Fruit fly (Drosophila melanogaster): Measurements from ENCODE around the gene CG13284.

The CG13284 gene

dm6 chr2L:16815989-16816749 lies 32.3 kb downstream of the CG13284 start, which contains the start of gene mdy (continued):
- TF ChIP-seq BtbVII (GFP tag; optimal IDR thresholded peaks at IDR 0.05) (no peak), dm (GFP tag; optimal IDR thresholded peaks at IDR 0.05) (no peak), CG7786 (GFP tag; optimal IDR thresholded peaks at IDR 0.05) (peak; percentile 46), CG11085 (GFP tag; IDR thresholded peaks at IDR 0.05) (no peak; the same call in 1 of the 2 replicates), hb (GFP tag; IDR thresholded peaks at IDR 0.05; ENCODE audit: partially characterized antibody) (0 out of 3 replicates have a peak, but pooled peaks have one; percentile 15), aop (GFP tag; IDR thresholded peaks at IDR 0.05) (no peak), sim (GFP tag; IDR thresholded peaks at IDR 0.05) (no peak), CG17328 (GFP tag; IDR thresholded peaks at IDR 0.05) (peak; percentile 35), hth (optimal IDR thresholded peaks at IDR 0.05) (no peak), Abd-B (GFP tag; optimal IDR thresholded peaks at IDR 0.05) (peak; percentile 7), lbe (GFP tag; optimal IDR thresholded peaks at IDR 0.05) (peak; percentile 61), nerfin-2 (GFP tag; IDR thresholded peaks at IDR 0.05; ENCODE audit: partially characterized antibody) (peak; percentile 44; the same call in 1 of the 2 replicates), H2.0 (GFP tag; IDR thresholded peaks at IDR 0.05) (peak; percentile 62), Antp (GFP tag; optimal IDR thresholded peaks at IDR 0.05) (peak; percentile 56), pb (GFP tag; optimal IDR thresholded peaks at IDR 0.05) (peak; percentile 39), BEAF-32 (GFP tag; optimal IDR thresholded peaks at IDR 0.05) (peak; percentile 56), Gsc (GFP tag; IDR thresholded peaks at IDR 0.05) (no peak), CG32767 (GFP tag; IDR thresholded peaks at IDR 0.05) (no peak; the same call in 1 of the 2 replicates), shn (GFP tag; optimal IDR thresholded peaks at IDR 0.05) (peak; percentile 17), Lhr (GFP tag; optimal IDR thresholded peaks at IDR 0.05) (peak; percentile 79), gce (GFP tag; IDR thresholded peaks at IDR 0.05) (peak; percentile 29; the same call in 1 of the 3 replicates), CG1792 (GFP tag; optimal IDR thresholded peaks at IDR 0.05) (peak; percentile 17), tgo (GFP tag; IDR thresholded peaks at IDR 0.05) (peak; percentile 53), CG8944 (GFP tag; optimal IDR thresholded peaks at IDR 0.05) (peak; percentile 47), CG17612 (GFP tag; IDR thresholded peaks at IDR 0.05) (no peak), Hmx (GFP tag; optimal IDR thresholded peaks at IDR 0.05) (no peak), sd (tag; optimal IDR thresholded peaks at IDR 0.05) (no peak), CG7271 (tag; optimal IDR thresholded peaks at IDR 0.05) (no peak), tll (GFP tag; optimal IDR thresholded peaks at IDR 0.05) (no peak), CG15601 (tag; optimal IDR thresholded peaks at IDR 0.05) (peak; percentile 44), jumu (GFP tag; optimal IDR thresholded peaks at IDR 0.05) (peak; percentile 8), CG10267 (tag; optimal IDR thresholded peaks at IDR 0.05) (peak; percentile 62), zf30C (GFP tag; optimal IDR thresholded peaks at IDR 0.05) (peak; percentile 47), CG11695 (GFP tag; IDR thresholded peaks at IDR 0.05) (peak; percentile 48; the same call in 2 of the 3 replicates), ftz-f1 (GFP tag; optimal IDR thresholded peaks at IDR 0.05) (no peak), CkIIα-i1 (GFP tag; IDR thresholded peaks at IDR 0.05) (no peak), fru (optimal IDR thresholded peaks at IDR 0.05) (no peak), CG5245 (GFP tag; optimal IDR thresholded peaks at IDR 0.05) (peak; percentile 32), YL-1 (GFP tag; optimal IDR thresholded peaks at IDR 0.05) (peak; percentile 36), CG10959 (GFP tag; IDR thresholded peaks at IDR 0.05) (peak; percentile 26; the same call in 1 of the 2 replicates), Rfx (GFP tag; IDR thresholded peaks at IDR 0.05) (peak; percentile 65), CG14441 (GFP tag; IDR thresholded peaks at IDR 0.05) (peak; percentile 47), bowl (GFP tag; IDR thresholded peaks at IDR 0.05) (no peak), CG7928 (GFP tag; optimal IDR thresholded peaks at IDR 0.05) (no peak), Lpt (GFP tag; optimal IDR thresholded peaks at IDR 0.05) (no peak), Trl (optimal IDR thresholded peaks at IDR 0.05) (peak in 1 of 2 experiments; percentile 2), Trl (GFP tag; optimal IDR thresholded peaks at IDR 0.05) (peak; percentile 15), CG16863 (GFP tag; optimal IDR thresholded peaks at IDR 0.05) (peak; percentile 55), Atf-2 (GFP tag; optimal IDR thresholded peaks at IDR 0.05) (peak; percentile 41), peb (GFP tag; IDR thresholded peaks at IDR 0.05) (no peak), CG4617 (GFP tag; optimal IDR thresholded peaks at IDR 0.05; ENCODE audit: borderline replicate concordance) (no peak)
